Worm (Caenorhabditis elegans): ENCODE measurements around the gene Y105C5B.20.

Y105C5B.20 gene

DNA sequence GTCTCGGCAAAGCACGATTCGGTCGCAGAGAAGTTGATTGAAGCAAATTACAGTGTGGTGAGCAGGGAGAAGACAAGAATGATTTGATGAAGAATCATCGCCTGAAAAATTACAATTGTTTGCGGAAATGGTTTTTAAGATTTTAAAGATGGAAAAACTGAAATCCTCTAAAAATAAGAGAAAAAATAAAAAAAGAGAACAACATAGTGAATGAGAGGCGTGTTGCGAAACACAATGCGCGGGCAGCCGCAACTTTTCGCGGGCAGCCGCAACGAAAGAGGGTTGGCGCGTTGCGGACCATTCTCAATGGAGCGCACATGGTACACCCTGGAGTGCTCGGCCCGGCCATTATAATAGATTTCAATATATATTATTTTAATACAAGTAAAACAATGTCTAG, at the start of gene Y105C5B.20:
Y105C5B.20 (minus strand) TSS at position 101 of the 400 bp plus-strand sequence.
- no peak for TF ChIP-seq mab-9 (GFP tag; IDR thresholded peaks at IDR 0.05)
- no peak for TF ChIP-seq hpl-2 (GFP tag; optimal IDR thresholded peaks at IDR 0.05)
- TF ChIP-seq lin-13 (GFP tag; optimal IDR thresholded peaks at IDR 0.05) = no peak
- TF ChIP-seq C04F5.9 (tag; optimal IDR thresholded peaks at IDR 0.05) = no peak
- no peak for TF ChIP-seq unc-86 (tag; optimal IDR thresholded peaks at IDR 0.05)
- TF ChIP-seq fkh-8 (tag; optimal IDR thresholded peaks at IDR 0.05) = no peak
- TF ChIP-seq unc-30 (tag; optimal IDR thresholded peaks at IDR 0.05) = no peak
- TF ChIP-seq nhr-20 (tag; optimal IDR thresholded peaks at IDR 0.05) = no peak
- TF ChIP-seq nhr-77 (tag; optimal IDR thresholded peaks at IDR 0.05) = no peak
- TF ChIP-seq lir-3 (tag; optimal IDR thresholded peaks at IDR 0.05; ENCODE audit: poor library complexity) = no peak
- no peak for TF ChIP-seq sup-37 (GFP tag; optimal IDR thresholded peaks at IDR 0.05)
- no peak for TF ChIP-seq unc-130 (tag; optimal IDR thresholded peaks at IDR 0.05)
- TF ChIP-seq unc-98 (GFP tag; IDR thresholded peaks at IDR 0.05) = no peak
- TF ChIP-seq jun-1 (tag; optimal IDR thresholded peaks at IDR 0.05) = no peak
- no peak for TF ChIP-seq nhr-28 (tag; optimal IDR thresholded peaks at IDR 0.05)
- no peak for TF ChIP-seq zag-1 (tag; optimal IDR thresholded peaks at IDR 0.05)
- TF ChIP-seq hlh-4 (tag; optimal IDR thresholded peaks at IDR 0.05) = no peak
- TF ChIP-seq vab-15 (tag; optimal IDR thresholded peaks at IDR 0.05) = no peak
- TF ChIP-seq lin-35 (GFP tag; optimal IDR thresholded peaks at IDR 0.05) = no peak
- TF ChIP-seq lin-39 (tag; optimal IDR thresholded peaks at IDR 0.05) = no peak

DNA sequence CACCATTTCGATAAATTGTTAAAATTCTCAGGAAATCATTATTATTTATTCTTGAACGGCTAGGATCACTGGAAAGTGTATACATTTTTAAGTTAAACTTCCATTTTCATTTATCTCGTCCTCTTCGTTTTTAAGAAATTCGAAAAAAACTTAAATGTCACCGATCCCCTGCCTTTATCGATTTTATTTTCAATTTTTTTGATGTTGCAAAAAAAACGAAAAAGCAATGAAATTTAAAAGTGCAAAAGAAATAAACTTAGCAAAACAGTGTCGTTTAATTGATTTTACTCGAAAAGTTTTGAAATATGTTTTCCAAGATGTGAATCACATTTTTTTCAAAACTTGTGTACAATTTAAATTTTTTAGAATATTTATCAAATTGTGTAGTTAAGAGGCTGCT, 46.6 kb upstream of the Y105C5B.20 start:
- TF ChIP-seq ceh-82 (tag; optimal IDR thresholded peaks at IDR 0.05) (no peak), tlp-1 (tag; optimal IDR thresholded peaks at IDR 0.05) (no peak), unc-30 (tag; optimal IDR thresholded peaks at IDR 0.05) (no peak), nhr-11 (tag; optimal IDR thresholded peaks at IDR 0.05) (no peak), nhr-237 (tag; optimal IDR thresholded peaks at IDR 0.05) (no peak), aha-1 (tag; optimal IDR thresholded peaks at IDR 0.05) (no peak), lin-14 (GFP tag; optimal IDR thresholded peaks at IDR 0.05) (no peak), egl-13 (tag; optimal IDR thresholded peaks at IDR 0.05) (no peak), blmp-1 (tag; optimal IDR thresholded peaks at IDR 0.05) (no peak), lsy-2 (tag; optimal IDR thresholded peaks at IDR 0.05) (no peak), sptf-1 (tag; optimal IDR thresholded peaks at IDR 0.05) (no peak), unc-62 (GFP tag; optimal IDR thresholded peaks at IDR 0.05) (no peak), mab-9 (GFP tag; IDR thresholded peaks at IDR 0.05) (no peak), hpl-2 (GFP tag; optimal IDR thresholded peaks at IDR 0.05) (no peak), unc-86 (tag; optimal IDR thresholded peaks at IDR 0.05) (no peak), unc-130 (tag; optimal IDR thresholded peaks at IDR 0.05) (no peak)

DNA sequence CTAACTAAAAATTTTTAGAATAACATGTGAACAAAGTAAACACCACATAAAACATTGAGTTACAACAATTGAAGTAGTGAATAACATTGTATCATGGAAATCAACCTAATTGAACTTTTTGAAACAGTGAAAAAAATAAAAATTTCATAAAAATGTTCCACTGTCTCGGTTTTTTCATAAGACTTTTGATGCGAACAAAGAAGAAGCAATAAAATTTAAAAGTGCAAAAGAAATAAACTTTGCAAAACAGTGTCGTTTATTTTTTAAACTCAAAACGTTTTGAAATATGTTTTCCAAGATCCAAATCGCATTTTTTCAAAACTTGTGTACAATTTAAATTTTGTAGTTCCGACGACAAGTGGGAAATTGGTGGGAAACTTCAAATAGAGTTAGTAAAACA, 43.6 kb upstream of the Y105C5B.20 start:
- TF ChIP-seq jun-1 (tag; optimal IDR thresholded peaks at IDR 0.05) = no peak
- TF ChIP-seq hlh-4 (tag; optimal IDR thresholded peaks at IDR 0.05) = no peak
- no peak for TF ChIP-seq Y116A8C.19 (tag; optimal IDR thresholded peaks at IDR 0.05; ENCODE audit: borderline replicate concordance)
- no peak for TF ChIP-seq lsy-2 (tag; optimal IDR thresholded peaks at IDR 0.05)
- no peak for TF ChIP-seq C04F5.9 (tag; optimal IDR thresholded peaks at IDR 0.05)
- no peak for TF ChIP-seq dpl-1 (GFP tag; optimal IDR thresholded peaks at IDR 0.05)
- no peak for TF ChIP-seq ceh-63 (GFP tag; optimal IDR thresholded peaks at IDR 0.05)
- no peak for TF ChIP-seq nhr-71 (tag; optimal IDR thresholded peaks at IDR 0.05)
- TF ChIP-seq nhr-11 (tag; optimal IDR thresholded peaks at IDR 0.05) = no peak
- TF ChIP-seq xbp-1 (tag; optimal IDR thresholded peaks at IDR 0.05) = no peak
- no peak for TF ChIP-seq F16B12.6 (tag; optimal IDR thresholded peaks at IDR 0.05)
- TF ChIP-seq C34B4.2 (tag; optimal IDR thresholded peaks at IDR 0.05) = no peak
- no peak for TF ChIP-seq ets-5 (GFP tag; IDR thresholded peaks at IDR 0.05)
- TF ChIP-seq rnt-1 (tag; optimal IDR thresholded peaks at IDR 0.05) = no peak
- TF ChIP-seq zip-4 (GFP tag; optimal IDR thresholded peaks at IDR 0.05) = no peak
- TF ChIP-seq lir-3 (tag; optimal IDR thresholded peaks at IDR 0.05; ENCODE audit: poor library complexity) = no peak
- no peak for TF ChIP-seq nhr-76 (tag; optimal IDR thresholded peaks at IDR 0.05)

All from whole organism, L1 larva.